Worm (Caenorhabditis elegans) whole organism, midembryonic: ENCODE results near the gene F11C7.2.
"Not testable (repeated sequence)": the region's sequence is repeated elsewhere in the genome, so short reads cannot be mapped to it uniquely, and the experiment has no call there.

Experiments
- T22C8.4 ChIP-seq: fragments of 200-800 bp; sonication (Bioruptor generic); IDR thresholded peaks from 2 replicates; pipeline ENCODE4 v1.3.6; 2022; ENCODE audit warnings: missing genetic modification characterization, missing compliant biosample characterization
- cog-1 ChIP-seq: sonication (generic microtip); optimal IDR thresholded peaks from 2 replicates; lab custom pipeline; 2016; ENCODE audit warnings: missing genetic modification characterization, missing compliant biosample characterization
- flt-1 ChIP-seq: fragments of 200-800 bp; sonication (Bioruptor generic); IDR thresholded peaks from 2 replicates; pipeline ENCODE4 v1.3.6; 2022; ENCODE audit warnings: missing genetic modification characterization, missing compliant biosample characterization
- klf-2 ChIP-seq: fragments of 200-800 bp; sonication (Bioruptor generic); conservative IDR thresholded peaks from 2 replicates; pipeline ENCODE4 v1.3.6; 2022; ENCODE audit warnings: missing genetic modification reagents, missing genetic modification characterization, missing compliant biosample characterization
- med-1 ChIP-seq: sonication (generic microtip); optimal IDR thresholded peaks from 2 replicates; lab custom pipeline; 2017; ENCODE audit warnings: missing genetic modification characterization, mild to moderate bottlenecking, missing compliant biosample characterization, antibody characterized with exemption, missing genetic modification reagents; ENCODE audit not compliant: insufficient read depth
- ref-1 ChIP-seq: fragments of 200-800 bp; sonication (Bioruptor generic); conservative IDR thresholded peaks from 2 replicates; pipeline ENCODE4 v1.3.6; 2022; ENCODE audit warnings: missing genetic modification reagents, missing genetic modification characterization, missing compliant biosample characterization
- tab-1 ChIP-seq: fragments of 200-800 bp; sonication (Bioruptor generic); IDR thresholded peaks from 2 replicates; pipeline ENCODE4 v1.3.6; 2022; ENCODE audit warnings: missing genetic modification characterization, missing compliant biosample characterization
- ztf-23 ChIP-seq: fragments of 200-800 bp; sonication (Bioruptor generic); IDR thresholded peaks from 2 replicates; pipeline ENCODE4 v1.3.6; 2022; ENCODE audit warnings: missing genetic modification reagents, missing genetic modification characterization, missing compliant biosample characterization
- ztf-29 ChIP-seq: fragments of 200-800 bp; sonication (Bioruptor generic); IDR thresholded peaks from 2 replicates; pipeline ENCODE4 v1.3.6; 2022; ENCODE audit warnings: missing genetic modification reagents, missing genetic modification characterization, missing compliant biosample characterization

ce11 chrX:17444683-17445082, 48.1 kb downstream of the F11C7.2 start:
- 0 out of 2 replicates have a peak, but pooled peaks have one; percentile 19 for TF ChIP-seq flt-1 (GFP tag; lab: Robert Waterston, UW)
- TF ChIP-seq ztf-29 (GFP tag; lab: Robert Waterston, UW); med-1; cog-1 (tag; lab: Kevin White, UChicago): not testable (repeated sequence)
- peak; percentile 78 for TF ChIP-seq tab-1 (GFP tag; lab: Robert Waterston, UW)
- TF ChIP-seq klf-2 (GFP tag; lab: Robert Waterston, UW) = 0 out of 2 replicates have a peak, but pooled peaks have one; percentile 48
- 0 out of 2 replicates have a peak, but pooled peaks have one; percentile 35 for TF ChIP-seq ref-1 (GFP tag; lab: Robert Waterston, UW)
- TF ChIP-seq ztf-23 (GFP tag; lab: Robert Waterston, UW) = peak; percentile 23
- TF ChIP-seq T22C8.4 (GFP tag; lab: Robert Waterston, UW) = peak; percentile 48
